Worm (Caenorhabditis elegans): ENCODE data around the gene C06E1.7.

DNA sequence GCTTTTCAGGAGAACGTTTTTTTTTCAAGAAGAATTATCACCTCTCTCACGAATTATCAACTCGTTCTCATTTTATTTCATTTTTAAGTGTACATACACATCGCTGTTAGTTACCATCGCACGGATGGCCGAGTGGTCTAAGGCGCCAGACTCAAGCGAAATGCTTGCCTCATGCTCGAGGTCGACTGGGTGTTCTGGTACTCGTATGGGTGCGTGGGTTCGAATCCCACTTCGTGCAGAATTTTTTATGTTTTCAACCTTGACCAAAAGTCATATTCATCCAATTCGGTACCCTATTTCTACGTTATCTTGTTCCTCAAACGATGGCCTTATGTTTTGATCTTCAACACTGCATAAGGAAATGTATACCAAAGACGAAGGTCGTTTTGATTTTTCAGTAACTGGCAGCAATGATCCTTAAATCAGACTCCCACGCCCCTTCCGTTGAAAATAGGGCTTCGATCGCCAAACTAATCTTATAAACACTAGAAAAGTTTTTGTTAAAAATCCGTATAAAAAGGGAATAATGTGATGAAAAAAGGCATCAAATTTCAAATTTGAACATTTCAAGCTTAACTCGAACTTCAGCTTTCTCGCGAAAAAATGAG, 45.8 kb upstream of the C06E1.7 start, which contains the start of gene fip-1:
- no peak for TF ChIP-seq ztf-29 (GFP tag; IDR thresholded peaks at IDR 0.05)
- no peak for TF ChIP-seq flt-1 (GFP tag; IDR thresholded peaks at IDR 0.05)
- no peak for TF ChIP-seq klf-2 (GFP tag; conservative IDR thresholded peaks at IDR 0.05)
- no peak for TF ChIP-seq cog-1 (tag; optimal IDR thresholded peaks at IDR 0.05)
- TF ChIP-seq T22C8.4 (GFP tag; IDR thresholded peaks at IDR 0.05) = no peak
- TF ChIP-seq ztf-23 (GFP tag; IDR thresholded peaks at IDR 0.05) = no peak
- no peak for TF ChIP-seq ref-1 (GFP tag; conservative IDR thresholded peaks at IDR 0.05)
- TF ChIP-seq tab-1 (GFP tag; IDR thresholded peaks at IDR 0.05) = no peak
- no peak for TF ChIP-seq med-1 (GFP tag; optimal IDR thresholded peaks at IDR 0.05; ENCODE audit: insufficient read depth)

All from whole organism, midembryonic.